Fruit fly (Drosophila melanogaster) whole organism, adult: ENCODE measurements around the gene SNF4Agamma.

Experiments
- CG11617 ChIP-seq: fragments of 200-800 bp; sonication (Bioruptor generic); optimal IDR thresholded peaks from 2 replicates; lab custom pipeline; 2017; ENCODE audit warnings: mild to moderate bottlenecking, missing biosample characterization, missing genetic modification reagents, missing genetic modification characterization
- CG14711 ChIP-seq: fragments of 200-800 bp; sonication (Bioruptor generic); optimal IDR thresholded peaks from 2 replicates; lab custom pipeline; 2018; ENCODE audit warnings: missing biosample characterization, mild to moderate bottlenecking, missing genetic modification characterization, moderate library complexity
- bab1 ChIP-seq: fragments of 200-800 bp; sonication (Bioruptor generic); optimal IDR thresholded peaks from 3 replicates; lab custom pipeline; 2019; ENCODE audit warnings: missing biosample characterization, mild to moderate bottlenecking, missing genetic modification characterization, moderate library complexity
- kay ChIP-seq: fragments of 200-800 bp; sonication (Bioruptor generic); peaks from one replicate; lab custom pipeline; 2016; ENCODE audit warnings: missing biosample characterization, missing genetic modification characterization, borderline replicate concordance
- ovo ChIP-seq: fragments of 200-800 bp; sonication (Bioruptor generic); optimal IDR thresholded peaks from 2 replicates; lab custom pipeline; 2016; ENCODE audit warnings: missing biosample characterization, missing genetic modification characterization
- pad ChIP-seq: fragments of 200-800 bp; sonication (Bioruptor generic); optimal IDR thresholded peaks from 3 replicates; lab custom pipeline; 2017; ENCODE audit warnings: missing biosample characterization, missing genetic modification characterization, mild to moderate bottlenecking, moderate library complexity, missing genetic modification reagents
- tj ChIP-seq: fragments of 200-800 bp; sonication (Bioruptor generic); optimal IDR thresholded peaks from 3 replicates; lab custom pipeline; 2017; ENCODE audit warnings: missing biosample characterization, mild to moderate bottlenecking, missing genetic modification characterization, moderate library complexity

- peak; percentile 5 for TF ChIP-seq CG14711 (tag; lab: Kevin White, UChicago)
- TF ChIP-seq tj (GFP tag; lab: Kevin White, UChicago), result peak; percentile 30
- TF ChIP-seq kay (GFP tag; lab: Kevin White, UChicago), result peak; percentile 15
- no peak for TF ChIP-seq bab1 (GFP tag; lab: Kevin White, UChicago)
- no peak for TF ChIP-seq CG11617
- no peak for TF ChIP-seq ovo (GFP tag; lab: Kevin White, UChicago)
- TF ChIP-seq pad (GFP tag; lab: Kevin White, UChicago), result no peak
These were observed 21.1 kb downstream of the SNF4Agamma start for dm6 chr3R:21161620-21162029.
